Fruit fly (Drosophila melanogaster): ENCODE data around the gene nau.

Gene nau

DNA sequence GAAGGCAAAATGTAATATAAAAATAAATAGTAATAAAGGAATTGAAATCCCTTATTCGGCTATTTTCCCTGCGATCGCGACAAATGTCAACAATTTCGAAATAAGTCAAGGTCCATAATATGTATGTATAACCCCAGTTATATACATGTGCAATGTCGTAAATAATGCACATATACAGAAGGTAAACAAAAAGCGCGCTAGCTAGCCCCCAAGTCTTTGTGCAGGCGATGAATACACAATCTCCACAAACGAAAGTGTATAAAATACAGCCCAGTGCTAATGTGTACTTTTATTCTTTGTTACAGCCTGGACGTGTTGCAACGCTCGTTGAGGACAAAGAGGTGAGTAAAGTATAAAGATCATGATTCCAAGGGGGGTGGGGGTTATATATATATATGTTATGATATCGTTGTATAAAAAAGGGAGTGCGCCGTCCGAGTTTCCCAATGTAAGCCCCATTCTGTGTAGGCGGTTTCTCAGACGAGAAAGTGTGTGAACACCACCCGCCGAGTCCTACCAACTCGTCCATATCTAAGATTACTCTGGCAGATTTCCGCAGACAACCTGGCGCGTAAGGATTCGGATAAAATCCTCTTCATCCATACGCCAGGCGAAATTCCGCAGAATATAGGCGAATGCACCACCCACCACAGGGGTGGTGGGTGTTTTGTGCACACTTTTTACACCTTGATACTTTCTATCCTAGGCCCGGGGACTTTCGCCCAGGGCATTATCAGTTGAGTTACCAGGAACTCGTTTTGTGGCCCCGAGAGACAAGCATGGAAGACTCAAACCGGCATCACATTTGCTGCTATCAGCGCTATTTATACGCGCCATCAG, 11.7 kb upstream of the nau start (continued):
- TF ChIP-seq Opbp (GFP tag; IDR thresholded peaks at IDR 0.05; ENCODE audit: partially characterized antibody) (peak; percentile 75), tll (GFP tag; optimal IDR thresholded peaks at IDR 0.05) (no peak), wdn (GFP tag; IDR thresholded peaks at IDR 0.05) (no peak), pfk (GFP tag; optimal IDR thresholded peaks at IDR 0.05) (peak; percentile 12), CG6791 (GFP tag; IDR thresholded peaks at IDR 0.05; ENCODE audit: partially characterized antibody) (peak; percentile 88; the same call in 2 of the 3 replicates), lov (optimal IDR thresholded peaks at IDR 0.05) (no peak), lov (GFP tag; IDR thresholded peaks at IDR 0.05) (no peak), CG2202 (tag; optimal IDR thresholded peaks at IDR 0.05) (peak; percentile 21), PHDP (tag; optimal IDR thresholded peaks at IDR 0.05) (peak; percentile 4), CG11560 (tag; IDR thresholded peaks at IDR 0.05) (no peak), CG12391 (tag; optimal IDR thresholded peaks at IDR 0.05) (no peak), Camta (GFP tag; optimal IDR thresholded peaks at IDR 0.05) (no peak), gsb-n (tag; optimal IDR thresholded peaks at IDR 0.05) (no peak), Ssrp (tag; optimal IDR thresholded peaks at IDR 0.05) (peak; percentile 55), jigr1 (GFP tag; IDR thresholded peaks at IDR 0.05) (no peak), bowl (GFP tag; IDR thresholded peaks at IDR 0.05) (no peak), rib (GFP tag; IDR thresholded peaks at IDR 0.05) (peak; percentile 93), CG32532 (GFP tag; IDR thresholded peaks at IDR 0.05) (peak; percentile 33; the same call in 1 of the 2 replicates), pb (GFP tag; optimal IDR thresholded peaks at IDR 0.05) (no peak), CG12299 (tag; optimal IDR thresholded peaks at IDR 0.05) (peak; percentile 27), hth (optimal IDR thresholded peaks at IDR 0.05) (no peak), NFAT (GFP tag; IDR thresholded peaks at IDR 0.05) (0 out of 2 replicates have a peak, but pooled peaks have one; percentile 11), Elba2 (GFP tag; optimal IDR thresholded peaks at IDR 0.05) (no peak), C15 (GFP tag; IDR thresholded peaks at IDR 0.05) (no peak), hbn (GFP tag; IDR thresholded peaks at IDR 0.05; ENCODE audit: partially characterized antibody) (0 out of 2 replicates have a peak, but pooled peaks have one; percentile 45), ems (GFP tag; optimal IDR thresholded peaks at IDR 0.05) (no peak), CG16815 (GFP tag; optimal IDR thresholded peaks at IDR 0.05) (no peak), Bdp1 (GFP tag; optimal IDR thresholded peaks at IDR 0.05) (peak; percentile 99), pnt (GFP tag; optimal IDR thresholded peaks at IDR 0.05) (no peak), row (GFP tag; IDR thresholded peaks at IDR 0.05) (no peak), btn (GFP tag; optimal IDR thresholded peaks at IDR 0.05) (no peak), CG14050 (GFP tag; IDR thresholded peaks at IDR 0.05) (no peak), Hr78 (GFP tag; optimal IDR thresholded peaks at IDR 0.05) (peak in 1 of 2 experiments; percentile 30), CG7963 (GFP tag; IDR thresholded peaks at IDR 0.05; ENCODE audit: partially characterized antibody) (peak; percentile 58; the same call in 2 of the 3 replicates), nerfin-1 (tag; optimal IDR thresholded peaks at IDR 0.05) (peak; percentile 65), CG11695 (GFP tag; IDR thresholded peaks at IDR 0.05) (peak; percentile 18; the same call in 1 of the 3 replicates), CG13424 (tag; optimal IDR thresholded peaks at IDR 0.05) (peak; percentile 17), aop (GFP tag; IDR thresholded peaks at IDR 0.05) (no peak), mld (GFP tag; IDR thresholded peaks at IDR 0.05; ENCODE audit: partially characterized antibody) (peak; percentile 44), unpg (GFP tag; optimal IDR thresholded peaks at IDR 0.05) (no peak), kay (GFP tag; optimal IDR thresholded peaks at IDR 0.05) (no peak), vfl (GFP tag; optimal IDR thresholded peaks at IDR 0.05) (no peak), CG15269 (tag; optimal IDR thresholded peaks at IDR 0.05) (peak; percentile 27), slp2 (GFP tag; optimal IDR thresholded peaks at IDR 0.05) (no peak), CG3995 (GFP tag; optimal IDR thresholded peaks at IDR 0.05) (no peak), eyg (GFP tag; optimal IDR thresholded peaks at IDR 0.05) (no peak), amos (GFP tag; IDR thresholded peaks at IDR 0.05; ENCODE audit: partially characterized antibody) (peak; percentile 72; the same call in 1 of the 2 replicates), CG18476 (GFP tag; optimal IDR thresholded peaks at IDR 0.05) (no peak), sd (tag; optimal IDR thresholded peaks at IDR 0.05) (peak; percentile 92)
